Fruit fly (Drosophila melanogaster) whole organism, larva: ENCODE measurements around the gene Eip93F.

Experiments
- noc ChIP-seq: fragments of 200-800 bp; sonication (Bioruptor generic); optimal IDR thresholded peaks from 3 replicates; lab custom pipeline; 2019; ENCODE audit warnings: missing biosample characterization, mild to moderate bottlenecking, missing genetic modification characterization, moderate library complexity

Gene Eip93F

dm6 chr3R:21969828-21970227 is 20.9 kb downstream of the Eip93F start:
- no peak for TF ChIP-seq noc (tag; lab: Kevin White, UChicago)

DNA sequence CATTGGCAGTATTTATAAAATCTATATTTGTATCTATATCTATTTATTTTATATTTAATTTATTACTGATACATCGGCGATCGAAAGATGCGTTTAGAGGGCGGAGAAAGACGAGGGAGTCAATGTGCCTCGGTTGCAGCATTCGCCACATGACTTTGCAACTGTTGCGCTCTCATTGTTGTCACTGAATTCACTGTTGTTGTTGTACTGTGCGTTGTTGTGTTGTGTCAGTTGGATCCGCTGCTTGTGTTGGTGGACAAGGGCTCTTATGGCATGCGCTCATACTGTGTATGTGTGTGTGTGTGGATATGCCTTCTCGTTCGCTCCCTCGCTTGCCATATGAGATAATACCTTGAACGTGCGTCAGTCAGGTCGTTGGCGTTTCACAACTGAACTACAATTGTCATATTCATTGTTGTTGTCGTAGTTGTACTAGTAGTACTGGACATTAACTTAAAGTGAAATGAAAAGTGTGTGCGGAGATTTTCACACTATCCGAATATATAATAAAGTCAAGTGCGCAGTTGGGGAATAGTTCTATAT is 21.7 kb downstream of the Eip93F start:
- TF ChIP-seq noc (tag; lab: Kevin White, UChicago), result no peak

- no peak for TF ChIP-seq noc (tag; lab: Kevin White, UChicago)
These were observed 22.2 kb downstream of the Eip93F start for dm6 chr3R:21971141-21971540.

dm6 chr3R:21971553-21971952 is 22.6 kb downstream of the Eip93F start:
- no peak for TF ChIP-seq noc (tag; lab: Kevin White, UChicago)

DNA sequence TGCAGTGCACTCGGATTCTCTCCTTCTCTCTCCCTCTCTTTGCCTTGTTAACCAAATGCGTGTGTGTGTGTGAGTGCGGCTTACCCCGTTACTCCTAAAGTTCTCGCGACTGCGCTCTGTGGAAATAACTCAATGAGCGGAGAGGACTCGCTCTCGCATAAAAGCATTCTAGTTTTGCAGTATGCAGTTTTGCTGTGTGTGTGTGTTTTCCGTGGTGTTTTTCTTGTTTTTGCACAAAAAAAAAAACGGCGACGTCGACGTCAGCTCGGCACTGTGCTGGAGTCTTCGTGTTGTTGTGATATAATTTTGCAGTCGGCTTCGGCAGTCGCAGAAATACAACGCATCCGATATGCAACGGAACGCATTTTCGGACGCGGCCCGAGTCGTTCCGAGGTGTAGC is 23.2 kb downstream of the Eip93F start:
- TF ChIP-seq noc (tag; lab: Kevin White, UChicago), result no peak

dm6 chr3R:21973029-21973428 is 24.1 kb downstream of the Eip93F start:
- no peak for TF ChIP-seq noc (tag; lab: Kevin White, UChicago)

dm6 chr3R:21976355-21976858 is 27.5 kb downstream of the Eip93F start:
- TF ChIP-seq noc (tag; lab: Kevin White, UChicago), result no peak

- TF ChIP-seq noc (tag; lab: Kevin White, UChicago), result no peak
These were observed 28.0 kb downstream of the Eip93F start for dm6 chr3R:21976954-21977353.

dm6 chr3R:21977784-21978183 is 28.9 kb downstream of the Eip93F start:
- TF ChIP-seq noc (tag; lab: Kevin White, UChicago), result no peak

DNA sequence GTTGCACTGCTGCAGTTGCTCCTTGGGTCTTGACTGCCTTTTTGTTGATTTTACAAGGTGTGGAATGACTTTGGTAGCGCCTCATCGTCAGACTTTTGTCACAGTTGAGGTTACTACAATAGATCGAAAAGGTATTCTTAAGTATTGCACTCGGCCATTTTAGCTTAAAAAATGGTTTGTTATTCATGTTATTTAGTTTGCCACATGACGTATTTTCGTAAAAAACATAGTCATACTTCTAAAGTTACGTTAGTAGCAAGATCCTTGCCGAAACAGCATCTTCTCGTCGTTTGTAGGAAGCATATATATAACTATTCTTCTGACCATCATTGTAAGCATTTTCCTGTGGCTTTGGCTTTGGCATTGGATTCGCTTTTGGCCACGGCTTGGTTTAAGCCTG is 30.5 kb downstream of the Eip93F start:
- TF ChIP-seq noc (tag; lab: Kevin White, UChicago), result no peak

- no peak for TF ChIP-seq noc (tag; lab: Kevin White, UChicago)
These were observed 38.6 kb downstream of the Eip93F start for dm6 chr3R:21987546-21987945.

DNA sequence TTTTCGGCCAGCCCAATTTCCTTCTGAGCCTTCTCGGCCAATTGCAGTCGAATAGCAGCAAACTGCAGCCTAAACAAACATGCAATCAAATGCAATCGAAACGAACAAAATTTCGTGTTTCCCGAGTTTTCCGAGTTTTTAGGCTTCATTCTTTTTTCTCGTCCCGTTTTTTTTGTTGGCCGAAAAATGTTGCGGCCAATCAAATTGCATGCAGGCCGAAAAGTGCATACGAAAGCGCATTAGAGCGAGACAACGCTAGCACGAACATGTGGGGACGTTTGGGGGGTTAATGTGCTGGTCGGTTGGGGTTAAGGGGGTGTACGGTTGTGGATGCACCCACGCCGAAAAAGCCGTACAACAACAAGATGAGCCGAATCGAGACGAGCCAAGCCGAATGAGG is 40.9 kb downstream of the Eip93F start:
- TF ChIP-seq noc (tag; lab: Kevin White, UChicago), result no peak

- no peak for TF ChIP-seq noc (tag; lab: Kevin White, UChicago)
These were observed 42.7 kb downstream of the Eip93F start for dm6 chr3R:21991603-21992002.

- TF ChIP-seq noc (tag; lab: Kevin White, UChicago), result no peak
These were observed 44.0 kb downstream of the Eip93F start for dm6 chr3R:21992909-21993308.

DNA sequence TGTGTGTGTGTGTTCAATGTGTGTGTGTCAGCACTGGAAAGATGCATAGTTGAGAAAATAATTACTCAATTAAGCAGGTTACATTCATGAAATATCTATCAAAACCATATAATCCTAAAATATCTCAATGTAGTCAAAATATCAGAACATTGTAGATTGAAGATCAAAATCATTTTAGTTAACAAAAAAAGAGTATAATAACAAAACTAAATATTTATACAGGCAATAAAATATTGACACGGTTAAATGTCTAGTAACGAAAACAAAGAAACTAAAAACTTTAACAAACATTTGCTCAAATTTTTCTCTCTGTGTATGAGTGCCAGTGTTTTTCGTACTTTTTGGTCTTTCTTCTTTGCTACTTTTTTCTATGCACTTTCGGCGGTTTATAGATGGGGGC is 50.0 kb downstream of the Eip93F start:
- TF ChIP-seq noc (tag; lab: Kevin White, UChicago), result no peak

- TF ChIP-seq noc (tag; lab: Kevin White, UChicago), result no peak
These were observed 50.7 kb downstream of the Eip93F start for dm6 chr3R:21999641-22000040.

dm6 chr3R:22003508-22003907 is 54.6 kb downstream of the Eip93F start:
- TF ChIP-seq noc (tag; lab: Kevin White, UChicago), result no peak

- TF ChIP-seq noc (tag; lab: Kevin White, UChicago), result no peak
These were observed 65.5 kb downstream of the Eip93F start, which contains the start of gene Theg for dm6 chr3R:22014397-22014796. Gene Theg (plus strand): TSS chr3R:22014697.
